Worm (Caenorhabditis elegans) whole organism, late embryonic: ENCODE results near the gene mel-46.

Experiments
- C38D4.7 ChIP-seq: fragments of 200-800 bp; sonication (Bioruptor generic); optimal IDR thresholded peaks from 2 replicates; lab custom pipeline; 2018; ENCODE audit warnings: mild to moderate bottlenecking, missing genetic modification characterization, moderate library complexity, missing compliant biosample characterization
- F13H6.1 ChIP-seq: sonication (generic microtip); optimal IDR thresholded peaks from 2 replicates; lab custom pipeline; 2016; ENCODE audit warnings: missing genetic modification characterization, missing compliant biosample characterization
- K02D7.2 ChIP-seq: sonication (generic microtip); optimal IDR thresholded peaks from 2 replicates; lab custom pipeline; 2017; ENCODE audit warnings: mild to moderate bottlenecking, missing genetic modification characterization, missing compliant biosample characterization
- K09A11.1 ChIP-seq: sonication (generic microtip); optimal IDR thresholded peaks from 2 replicates; lab custom pipeline; 2017; ENCODE audit warnings: antibody characterized with exemption, mild to moderate bottlenecking, missing genetic modification characterization, missing compliant biosample characterization; ENCODE audit not compliant: insufficient read depth
- T23F11.4 ChIP-seq: fragments of 200-800 bp; sonication (Bioruptor generic); optimal IDR thresholded peaks from 2 replicates; lab custom pipeline; 2018; ENCODE audit warnings: mild to moderate bottlenecking, missing genetic modification characterization, missing compliant biosample characterization
- ahr-1 ChIP-seq: sonication (generic microtip); optimal IDR thresholded peaks from 2 replicates; lab custom pipeline; 2016; ENCODE audit warnings: missing genetic modification characterization, missing compliant biosample characterization
- ama-1 ChIP-seq: fragments of 150-350 bp; optimal IDR thresholded peaks from 2 replicates; lab custom pipeline; 2014
- ceh-18 ChIP-seq: sonication (generic microtip); optimal IDR thresholded peaks from 2 replicates; lab custom pipeline; 2016; ENCODE audit warnings: missing genetic modification characterization, missing compliant biosample characterization
- ceh-22 ChIP-seq: sonication (generic microtip); optimal IDR thresholded peaks from 2 replicates; lab custom pipeline; 2017; ENCODE audit warnings: missing biosample characterization, missing genetic modification characterization
- ceh-31 ChIP-seq: sonication (generic microtip); optimal IDR thresholded peaks from 2 replicates; lab custom pipeline; 2016; ENCODE audit warnings: missing genetic modification characterization, missing compliant biosample characterization
- ceh-34 ChIP-seq: sonication (generic microtip); optimal IDR thresholded peaks from 2 replicates; lab custom pipeline; 2016; ENCODE audit warnings: mild to moderate bottlenecking, missing genetic modification characterization, missing compliant biosample characterization
- ceh-6 ChIP-seq: fragments of 200-800 bp; sonication (Bioruptor generic); optimal IDR thresholded peaks from 2 replicates; lab custom pipeline; 2018; ENCODE audit warnings: mild to moderate bottlenecking, missing genetic modification characterization, missing compliant biosample characterization
- ceh-9 ChIP-seq: sonication (generic microtip); optimal IDR thresholded peaks from 2 replicates; lab custom pipeline; 2016; ENCODE audit warnings: mild to moderate bottlenecking, missing genetic modification characterization, inconsistent platforms, missing compliant biosample characterization
- dmd-4 ChIP-seq: sonication (generic microtip); optimal IDR thresholded peaks from 2 replicates; lab custom pipeline; 2016; ENCODE audit warnings: borderline replicate concordance, missing genetic modification characterization, missing compliant biosample characterization
- dve-1 ChIP-seq: sonication (generic microtip); optimal IDR thresholded peaks from 2 replicates; lab custom pipeline; 2017; ENCODE audit warnings: antibody characterized with exemption, mild to moderate bottlenecking, missing genetic modification characterization, missing compliant biosample characterization
- ets-4 ChIP-seq: sonication (generic microtip); optimal IDR thresholded peaks from 2 replicates; lab custom pipeline; 2016; ENCODE audit warnings: missing genetic modification characterization, missing compliant biosample characterization
- eyg-1 ChIP-seq: sonication (generic microtip); optimal IDR thresholded peaks from 2 replicates; lab custom pipeline; 2016; ENCODE audit warnings: missing genotype, missing genetic modification characterization, missing compliant biosample characterization
- fax-1 ChIP-seq: sonication (generic microtip); optimal IDR thresholded peaks from 2 replicates; lab custom pipeline; 2016; ENCODE audit warnings: missing genotype, missing genetic modification characterization, missing compliant biosample characterization
- fkh-6 ChIP-seq: sonication (generic microtip); optimal IDR thresholded peaks from 2 replicates; lab custom pipeline; 2016; ENCODE audit warnings: missing genetic modification characterization, missing compliant biosample characterization
- hlh-13 ChIP-seq: fragments of 200-800 bp; sonication (Bioruptor generic); optimal IDR thresholded peaks from 2 replicates; lab custom pipeline; 2018; ENCODE audit warnings: mild to moderate bottlenecking, missing genetic modification characterization, missing compliant biosample characterization
- hlh-30 ChIP-seq: sonication (generic microtip); optimal IDR thresholded peaks from 2 replicates; lab custom pipeline; 2017; ENCODE audit warnings: antibody characterized with exemption, missing genetic modification characterization, missing compliant biosample characterization; ENCODE audit not compliant: insufficient read depth
- hlh-6 ChIP-seq: sonication (generic microtip); optimal IDR thresholded peaks from 2 replicates; lab custom pipeline; 2016; ENCODE audit warnings: missing genotype, missing genetic modification characterization, missing compliant biosample characterization
- lin-11 ChIP-seq: fragments of 200-800 bp; sonication (Bioruptor generic); optimal IDR thresholded peaks from 2 replicates; lab custom pipeline; 2018; ENCODE audit warnings: mild to moderate bottlenecking, missing genetic modification characterization, missing compliant biosample characterization
- madf-2 ChIP-seq: sonication (generic microtip); optimal IDR thresholded peaks from 2 replicates; lab custom pipeline; 2017; ENCODE audit warnings: missing genetic modification characterization, missing compliant biosample characterization
- mec-3 ChIP-seq: sonication (generic microtip); optimal IDR thresholded peaks from 2 replicates; lab custom pipeline; 2016; ENCODE audit warnings: borderline replicate concordance, missing genetic modification characterization, missing compliant biosample characterization
- nfya-1 ChIP-seq: sonication (generic microtip); optimal IDR thresholded peaks from 2 replicates; lab custom pipeline; 2017; ENCODE audit warnings: missing genetic modification characterization, mild to moderate bottlenecking, missing compliant biosample characterization, antibody characterized with exemption, moderate library complexity
- nhr-11 ChIP-seq: fragments of 150-350 bp; optimal IDR thresholded peaks from 2 replicates; lab custom pipeline; 2014; ENCODE audit warnings: missing biosample characterization, missing genetic modification characterization
- npax-4 ChIP-seq: sonication (generic microtip); optimal IDR thresholded peaks from 2 replicates; lab custom pipeline; 2016; ENCODE audit warnings: missing genetic modification characterization, missing compliant biosample characterization
- odd-2 ChIP-seq: sonication (generic microtip); optimal IDR thresholded peaks from 2 replicates; lab custom pipeline; 2017; ENCODE audit warnings: antibody characterized with exemption, mild to moderate bottlenecking, missing genetic modification characterization, missing compliant biosample characterization
- pag-3 ChIP-seq: sonication (generic microtip); optimal IDR thresholded peaks from 2 replicates; lab custom pipeline; 2016; ENCODE audit warnings: missing compliant biosample characterization, missing genetic modification characterization, borderline replicate concordance
- pax-1 ChIP-seq: fragments of 150-350 bp; optimal IDR thresholded peaks from 2 replicates; lab custom pipeline; 2014; ENCODE audit warnings: missing biosample characterization, missing genetic modification characterization
- pha-2 ChIP-seq: sonication (generic microtip); optimal IDR thresholded peaks from 2 replicates; lab custom pipeline; 2017; ENCODE audit warnings: mild to moderate bottlenecking, missing genetic modification characterization, missing compliant biosample characterization
- pqm-1 ChIP-seq: sonication (generic microtip); optimal IDR thresholded peaks from 2 replicates; lab custom pipeline; 2016; ENCODE audit warnings: missing genetic modification characterization, missing compliant biosample characterization
- rnt-1 ChIP-seq: sonication (generic microtip); optimal IDR thresholded peaks from 2 replicates; lab custom pipeline; 2016; ENCODE audit warnings: missing genetic modification characterization, missing compliant biosample characterization
- sdc-2 ChIP-seq: sonication (generic microtip); optimal IDR thresholded peaks from 2 replicates; lab custom pipeline; 2016; ENCODE audit warnings: missing genotype, missing genetic modification characterization, missing compliant biosample characterization
- sox-2 ChIP-seq: fragments of 200-800 bp; sonication (Bioruptor generic); IDR thresholded peaks from 2 replicates; pipeline ENCODE4 v1.3.6; 2022; ENCODE audit warnings: missing genetic modification reagents, missing genetic modification characterization, missing compliant biosample characterization
- syd-9 ChIP-seq: sonication (generic microtip); optimal IDR thresholded peaks from 2 replicates; lab custom pipeline; 2016; ENCODE audit warnings: mild to moderate bottlenecking, missing genetic modification characterization, moderate library complexity, missing compliant biosample characterization
- tbx-2 ChIP-seq: sonication (generic microtip); optimal IDR thresholded peaks from 2 replicates; lab custom pipeline; 2016; ENCODE audit warnings: missing genetic modification characterization, missing compliant biosample characterization
- tbx-7 ChIP-seq: sonication (generic microtip); optimal IDR thresholded peaks from 2 replicates; lab custom pipeline; 2016; ENCODE audit warnings: missing genotype, missing genetic modification characterization, missing compliant biosample characterization
- unc-42 ChIP-seq: sonication (generic microtip); optimal IDR thresholded peaks from 2 replicates; lab custom pipeline; 2016; ENCODE audit warnings: missing genotype, missing genetic modification characterization, missing compliant biosample characterization
- unc-55 ChIP-seq: sonication (generic microtip); optimal IDR thresholded peaks from 2 replicates; lab custom pipeline; 2017; ENCODE audit warnings: missing biosample characterization, missing genetic modification reagents, missing genetic modification characterization
- unc-86 ChIP-seq: sonication (generic microtip); optimal IDR thresholded peaks from 2 replicates; lab custom pipeline; 2016; ENCODE audit warnings: missing genetic modification characterization, missing compliant biosample characterization
- zip-5 ChIP-seq: sonication (generic microtip); optimal IDR thresholded peaks from 2 replicates; lab custom pipeline; 2016; ENCODE audit warnings: missing genetic modification characterization, missing compliant biosample characterization

mel-46 gene

DNA sequence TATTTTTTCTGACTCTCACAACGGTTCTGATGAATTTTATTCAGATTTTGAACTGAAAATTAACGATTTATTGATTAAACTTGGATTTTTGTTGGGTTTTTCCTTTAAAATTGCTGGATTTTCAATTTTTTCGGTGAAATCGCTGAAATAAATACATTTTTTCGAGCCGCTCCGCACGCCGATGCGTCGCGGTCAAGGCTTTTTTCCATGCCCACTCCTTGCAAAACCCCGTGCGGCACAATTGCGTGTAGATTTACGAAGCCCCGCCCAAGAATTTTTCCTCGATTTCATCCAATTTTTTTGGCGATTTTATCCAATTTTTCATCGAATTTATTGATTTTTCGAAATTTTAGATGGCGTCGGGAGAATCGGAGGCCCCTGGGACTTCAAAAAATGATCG is 2.2 kb upstream of the mel-46 start, which contains the start of gene gtsf-1 (continued):
- TF ChIP-seq fax-1 (peak; percentile 25), ceh-6 (GFP tag; lab: Kevin White, UChicago) (no peak), ceh-31 (tag; lab: Kevin White, UChicago) (peak; percentile 48), ceh-22 (tag; lab: Kevin White, UChicago) (no peak), mec-3 (tag; lab: Kevin White, UChicago) (no peak), hlh-13 (GFP tag; lab: Kevin White, UChicago) (no peak), ceh-34 (tag; lab: Kevin White, UChicago) (peak; percentile 47), nhr-11 (tag; lab: Kevin White, UChicago) (no peak), zip-5 (tag; lab: Kevin White, UChicago) (peak; percentile 46), unc-86 (peak; percentile 54), hlh-30 (tag; lab: Kevin White, UChicago) (peak; percentile 13), nfya-1 (peak; percentile 85), ets-4 (tag; lab: Kevin White, UChicago) (peak; percentile 7), hlh-6 (tag; lab: Kevin White, UChicago) (no peak), unc-55 (GFP tag; lab: Kevin White, UChicago) (no peak), syd-9 (tag; lab: Kevin White, UChicago) (no peak), npax-4 (tag; lab: Kevin White, UChicago) (no peak), sox-2 (GFP tag; lab: Robert Waterston, UW) (no peak), T23F11.4 (GFP tag; lab: Kevin White, UChicago) (no peak), odd-2 (tag; lab: Kevin White, UChicago) (no peak)

- TF ChIP-seq ceh-18 (tag; lab: Kevin White, UChicago) (no peak), ceh-31 (tag; lab: Kevin White, UChicago) (no peak), pha-2 (tag; lab: Kevin White, UChicago) (no peak), tbx-2 (no peak), K02D7.2 (tag; lab: Kevin White, UChicago) (no peak), C38D4.7 (GFP tag; lab: Kevin White, UChicago) (no peak), syd-9 (tag; lab: Kevin White, UChicago) (no peak), dmd-4 (tag; lab: Kevin White, UChicago) (no peak), lin-11 (tag; lab: Kevin White, UChicago) (no peak), madf-2 (tag; lab: Kevin White, UChicago) (no peak), ahr-1 (no peak), rnt-1 (no peak), npax-4 (tag; lab: Kevin White, UChicago) (no peak), pag-3 (tag; lab: Kevin White, UChicago) (no peak), K09A11.1 (tag; lab: Kevin White, UChicago) (no peak), ceh-34 (tag; lab: Kevin White, UChicago) (no peak), ceh-9 (tag; lab: Kevin White, UChicago) (no peak), unc-86 (no peak), unc-55 (GFP tag; lab: Kevin White, UChicago) (no peak), F13H6.1 (tag; lab: Kevin White, UChicago) (no peak)
- TF ChIP-seq, all 69 proteins: peak for 0
These were observed 1.6 kb upstream of the mel-46 start for ce11 chrIV:16864876-16865275.

ce11 chrIV:16860702-16861101 is 2.6 kb downstream of the mel-46 start:
- TF ChIP-seq eyg-1 (tag; lab: Kevin White, UChicago) (no peak), ama-1 (lab: Kevin White, UChicago) (no peak), unc-42 (no peak), tbx-7 (tag; lab: Kevin White, UChicago) (no peak), sdc-2 (tag; lab: Kevin White, UChicago) (no peak), lin-11 (tag; lab: Kevin White, UChicago) (no peak), pax-1 (tag; lab: Kevin White, UChicago) (no peak), pqm-1 (tag; lab: Kevin White, UChicago) (no peak), dve-1 (tag; lab: Kevin White, UChicago) (no peak), fkh-6 (tag; lab: Kevin White, UChicago) (no peak)
